Worm (Caenorhabditis elegans) whole organism, young adult: Measurements from ENCODE around the gene mtp-18.
A peak's percentile ranks its signal among the peaks of the same experiment; 100 is the strongest.

Source experiments
- B0019.2 ChIP-seq: fragments of 200-800 bp; sonication (Bioruptor generic); conservative IDR thresholded peaks from 2 replicates; pipeline ENCODE4 v1.3.6; 2022; ENCODE audit warnings: missing genetic modification reagents, missing genetic modification characterization, missing compliant biosample characterization
- C06A6.2 ChIP-seq: fragments of 200-800 bp; sonication (Bioruptor generic); conservative IDR thresholded peaks from 2 replicates; pipeline ENCODE4 v1.3.6; 2022; ENCODE audit warnings: missing genetic modification characterization, missing compliant biosample characterization
- C17E4.6 ChIP-seq: fragments of 200-800 bp; sonication (Bioruptor generic); IDR thresholded peaks from 2 replicates; pipeline ENCODE4 v1.3.6; 2022; ENCODE audit warnings: missing genetic modification reagents, missing genetic modification characterization, missing compliant biosample characterization
- F33H1.4 ChIP-seq: fragments of 200-800 bp; sonication (Bioruptor generic); IDR thresholded peaks from 2 replicates; pipeline ENCODE4 v1.3.6; 2022; ENCODE audit warnings: missing genetic modification reagents, missing genetic modification characterization, missing compliant biosample characterization
- F39B2.1 ChIP-seq: fragments of 200-800 bp; sonication (Bioruptor generic); IDR thresholded peaks from 2 replicates; pipeline ENCODE4 v1.3.6; 2022; ENCODE audit warnings: missing genetic modification reagents, missing genetic modification characterization, missing compliant biosample characterization
- F55B11.4 ChIP-seq: sonication (generic microtip); optimal IDR thresholded peaks from 2 replicates; lab custom pipeline; 2016; ENCODE audit warnings: missing compliant biosample characterization, missing genetic modification characterization, borderline replicate concordance; ENCODE audit not compliant: insufficient read depth
- K12H6.12 ChIP-seq: fragments of 200-800 bp; sonication (Bioruptor generic); optimal IDR thresholded peaks from 2 replicates; lab custom pipeline; 2018; ENCODE audit warnings: mild to moderate bottlenecking, missing genetic modification characterization, missing compliant biosample characterization
- Y56A3A.18 ChIP-seq: fragments of 200-800 bp; sonication (Bioruptor generic); IDR thresholded peaks from 2 replicates; pipeline ENCODE4 v1.3.6; 2022; ENCODE audit warnings: missing genetic modification reagents, missing genetic modification characterization, missing compliant biosample characterization
- ZK185.1 ChIP-seq: sonication (generic microtip); optimal IDR thresholded peaks from 2 replicates; lab custom pipeline; 2016; ENCODE audit warnings: mild to moderate bottlenecking, missing genetic modification characterization, missing compliant biosample characterization; ENCODE audit not compliant: poor library complexity, severe bottlenecking
- ama-1 ChIP-seq, 3 experiments: fragments of 150-350 bp in 1 of 3; sonication (generic microtip) in 2 of 3; optimal IDR thresholded peaks; 2 replicates each; lab custom pipeline; 2014 to 2018; ENCODE audit warnings: missing biosample characterization in 2 of 3, missing genetic modification characterization in 2 of 3, missing genetic modification reagents in 2 of 3
- aptf-2 ChIP-seq: fragments of 200-800 bp; sonication (Bioruptor generic); conservative IDR thresholded peaks from 2 replicates; pipeline ENCODE4 v1.3.6; 2022; ENCODE audit warnings: missing genetic modification reagents, missing genetic modification characterization, missing compliant biosample characterization
- attf-3 ChIP-seq: fragments of 200-800 bp; sonication (Bioruptor generic); conservative IDR thresholded peaks from 2 replicates; pipeline ENCODE4 v1.3.6; 2022; ENCODE audit warnings: missing genetic modification reagents, missing genetic modification characterization, missing compliant biosample characterization
- ccch-3 ChIP-seq: fragments of 200-800 bp; sonication (Bioruptor generic); optimal IDR thresholded peaks from 2 replicates; lab custom pipeline; 2018; ENCODE audit warnings: mild to moderate bottlenecking, missing genetic modification characterization, missing compliant biosample characterization
- cebp-2 ChIP-seq: fragments of 200-800 bp; sonication (Bioruptor generic); IDR thresholded peaks from 2 replicates; pipeline ENCODE4 v1.3.6; 2022; ENCODE audit warnings: missing genetic modification characterization, missing compliant biosample characterization
- ceh-100 ChIP-seq: fragments of 200-800 bp; sonication (Bioruptor generic); IDR thresholded peaks from 2 replicates; pipeline ENCODE4 v1.3.6; 2022; ENCODE audit warnings: missing genetic modification reagents, missing genetic modification characterization, missing compliant biosample characterization
- ceh-79 ChIP-seq: sonication (generic microtip); optimal IDR thresholded peaks from 2 replicates; lab custom pipeline; 2017; ENCODE audit warnings: mild to moderate bottlenecking, missing genetic modification characterization, missing compliant biosample characterization
- die-1 ChIP-seq: sonication (generic microtip); optimal IDR thresholded peaks from 2 replicates; lab custom pipeline; 2016; ENCODE audit warnings: missing genotype, mild to moderate bottlenecking, missing genetic modification characterization, missing compliant biosample characterization
- dox-1 ChIP-seq: fragments of 200-800 bp; sonication (Bioruptor generic); IDR thresholded peaks from 2 replicates; pipeline ENCODE4 v1.3.6; 2022; ENCODE audit warnings: missing genetic modification reagents, missing genetic modification characterization, missing compliant biosample characterization
- egrh-3 ChIP-seq: fragments of 200-800 bp; sonication (Bioruptor generic); IDR thresholded peaks from 2 replicates; pipeline ENCODE4 v1.3.6; 2022; ENCODE audit warnings: missing genetic modification reagents, missing genetic modification characterization, missing compliant biosample characterization
- ekl-4 ChIP-seq: fragments of 200-800 bp; sonication (Bioruptor generic); IDR thresholded peaks from 2 replicates; pipeline ENCODE4 v1.3.6; 2022; ENCODE audit warnings: missing genetic modification reagents, missing genetic modification characterization, missing compliant biosample characterization
- ets-4 ChIP-seq: fragments of 200-800 bp; sonication (Bioruptor generic); optimal IDR thresholded peaks from 2 replicates; lab custom pipeline; 2018; ENCODE audit warnings: mild to moderate bottlenecking, missing genetic modification characterization, missing compliant biosample characterization
- fkh-3 ChIP-seq: sonication (generic microtip); optimal IDR thresholded peaks from 2 replicates; lab custom pipeline; 2016; ENCODE audit warnings: mild to moderate bottlenecking, missing genetic modification characterization, missing compliant biosample characterization
- hlh-12 ChIP-seq: sonication (generic microtip); optimal IDR thresholded peaks from 2 replicates; lab custom pipeline; 2016; ENCODE audit warnings: missing genetic modification characterization, missing compliant biosample characterization
- hsf-1 ChIP-seq: fragments of 200-800 bp; sonication (Bioruptor generic); IDR thresholded peaks from 2 replicates; pipeline ENCODE4 v1.3.6; 2022; ENCODE audit warnings: missing genetic modification reagents, missing genetic modification characterization, missing compliant biosample characterization
- lag-1 ChIP-seq: fragments of 200-800 bp; sonication (Bioruptor generic); IDR thresholded peaks from 2 replicates; pipeline ENCODE4 v1.3.6; 2022; ENCODE audit warnings: missing genetic modification reagents, missing genetic modification characterization, missing compliant biosample characterization
- lin-26 ChIP-seq: fragments of 200-800 bp; sonication (Bioruptor generic); IDR thresholded peaks from 2 replicates; pipeline ENCODE4 v1.3.6; 2022; ENCODE audit warnings: missing genetic modification reagents, missing genetic modification characterization, missing compliant biosample characterization
- lir-1 ChIP-seq: fragments of 200-800 bp; sonication (Bioruptor generic); conservative IDR thresholded peaks from 2 replicates; pipeline ENCODE4 v1.3.6; 2022; ENCODE audit warnings: missing genetic modification reagents, missing genetic modification characterization, missing compliant biosample characterization
- lsl-1 ChIP-seq: fragments of 200-800 bp; sonication (Bioruptor generic); optimal IDR thresholded peaks from 2 replicates; lab custom pipeline; 2018; ENCODE audit warnings: mild to moderate bottlenecking, missing genetic modification characterization, moderate library complexity, missing compliant biosample characterization
- madf-6 ChIP-seq: fragments of 200-800 bp; sonication (Bioruptor generic); IDR thresholded peaks from 2 replicates; pipeline ENCODE4 v1.3.6; 2022; ENCODE audit warnings: missing genetic modification reagents, missing genetic modification characterization, missing compliant biosample characterization
- mcd-1 ChIP-seq: fragments of 200-800 bp; sonication (Bioruptor generic); IDR thresholded peaks from 2 replicates; pipeline ENCODE4 v1.3.6; 2022; ENCODE audit warnings: missing genetic modification reagents, missing genetic modification characterization, missing compliant biosample characterization
- nfya-1 ChIP-seq: sonication (generic microtip); optimal IDR thresholded peaks from 2 replicates; lab custom pipeline; 2017; ENCODE audit warnings: antibody characterized with exemption, missing compliant biosample characterization, missing genetic modification characterization, borderline replicate concordance; ENCODE audit not compliant: insufficient read depth
- nfyb-1 ChIP-seq: fragments of 200-800 bp; sonication (Bioruptor generic); IDR thresholded peaks from 2 replicates; pipeline ENCODE4 v1.3.6; 2022; ENCODE audit warnings: missing genetic modification reagents, missing genetic modification characterization, missing compliant biosample characterization
- nhr-120 ChIP-seq: fragments of 200-800 bp; sonication (Bioruptor generic); IDR thresholded peaks from 2 replicates; pipeline ENCODE4 v1.3.6; 2022; ENCODE audit warnings: missing genetic modification characterization, missing compliant biosample characterization
- nhr-179 ChIP-seq: sonication (generic microtip); optimal IDR thresholded peaks from 2 replicates; lab custom pipeline; 2016; ENCODE audit warnings: mild to moderate bottlenecking, missing genetic modification characterization, missing compliant biosample characterization
- nhr-27 ChIP-seq: fragments of 200-800 bp; sonication (Bioruptor generic); optimal IDR thresholded peaks from 2 replicates; lab custom pipeline; 2018; ENCODE audit warnings: mild to moderate bottlenecking, missing genetic modification characterization, moderate library complexity, missing compliant biosample characterization
- pha-4 ChIP-seq: fragments of 150-350 bp; sonication (generic microtip); optimal IDR thresholded peaks from 2 replicates; lab custom pipeline; 2014; ENCODE audit warnings: missing biosample characterization, missing genetic modification reagents, missing genetic modification characterization
- rec-8 ChIP-seq, 2 experiments: sonication (generic microtip); optimal IDR thresholded peaks; 2 replicates each; lab custom pipeline; 2016; ENCODE audit warnings: mild to moderate bottlenecking in 2 of 2, missing genetic modification characterization in 2 of 2, missing genetic modification reagents in 2 of 2, missing genotype in 2 of 2, missing biosample characterization in 1 of 2, missing compliant biosample characterization in 1 of 2, moderate library complexity in 1 of 2
- rpc-1 ChIP-seq, 2 experiments: fragments of 150-350 bp in 1 of 2; sonication (generic microtip) in 1 of 2; optimal IDR thresholded peaks; 2 replicates each; lab custom pipeline; 2014 to 2018; ENCODE audit warnings: missing biosample characterization in 1 of 2, missing genetic modification characterization in 1 of 2, missing genetic modification reagents in 1 of 2, missing genotype in 1 of 2
- sea-2 ChIP-seq: fragments of 200-800 bp; sonication (Bioruptor generic); IDR thresholded peaks from 2 replicates; pipeline ENCODE4 v1.3.6; 2022; ENCODE audit warnings: missing genetic modification characterization, missing compliant biosample characterization
- snpc-4 ChIP-seq, 5 experiments: fragments of 150-350 bp in 1 of 5; sonication (generic microtip) in 4 of 5; optimal IDR thresholded peaks; 2 replicates each; lab custom pipeline; 2014 to 2018; ENCODE audit warnings: missing genetic modification characterization in 5 of 5, missing biosample characterization in 3 of 5, antibody characterized with exemption in 2 of 5, mild to moderate bottlenecking in 2 of 5, missing compliant biosample characterization in 2 of 5, missing genotype in 2 of 5, moderate library complexity in 2 of 5, missing genetic modification reagents in 1 of 5
- somi-1 ChIP-seq: fragments of 200-800 bp; sonication (Bioruptor generic); optimal IDR thresholded peaks from 2 replicates; lab custom pipeline; 2018; ENCODE audit warnings: mild to moderate bottlenecking, missing genetic modification characterization, missing compliant biosample characterization
- tlf-1 ChIP-seq: fragments of 200-800 bp; sonication (Bioruptor generic); optimal IDR thresholded peaks from 2 replicates; lab custom pipeline; 2018; ENCODE audit warnings: mild to moderate bottlenecking, missing genetic modification characterization, missing compliant biosample characterization
- zfh-2 ChIP-seq: fragments of 200-800 bp; sonication (Bioruptor generic); conservative IDR thresholded peaks from 2 replicates; pipeline ENCODE4 v1.3.6; 2022; ENCODE audit warnings: missing genetic modification reagents, missing genetic modification characterization, missing compliant biosample characterization
- ztf-25 ChIP-seq: fragments of 200-800 bp; sonication (Bioruptor generic); IDR thresholded peaks from 2 replicates; pipeline ENCODE4 v1.3.6; 2022; ENCODE audit warnings: missing genetic modification reagents, missing genetic modification characterization, missing compliant biosample characterization
- ztf-26 ChIP-seq: sonication (generic microtip); optimal IDR thresholded peaks from 2 replicates; lab custom pipeline; 2017; ENCODE audit warnings: missing genetic modification characterization, missing compliant biosample characterization
- ztf-3 ChIP-seq: fragments of 200-800 bp; sonication (Bioruptor generic); optimal IDR thresholded peaks from 2 replicates; lab custom pipeline; 2018; ENCODE audit warnings: mild to moderate bottlenecking, missing genetic modification characterization, missing compliant biosample characterization

mtp-18 gene

ce11 chrX:6207687-6208088 lies 1.5 kb upstream of the mtp-18 start, which contains the start of gene T13C5.6 (continued):
- peak; percentile 55; the same call in 1 of the 2 replicates for TF ChIP-seq madf-6 (GFP tag; lab: Robert Waterston, UW)
- peak; percentile 67 for TF ChIP-seq ceh-79 (tag; lab: Kevin White, UChicago)
- TF ChIP-seq rpc-1 (optimal IDR thresholded peaks at IDR 0.05; lab: Kevin White, UChicago) = peak; percentile 91
- TF ChIP-seq rpc-1 (tag; optimal IDR thresholded peaks at IDR 0.05; lab: Kevin White, UChicago) = peak; percentile 70
- peak; percentile 26; the same call in 1 of the 2 replicates for TF ChIP-seq C17E4.6 (GFP tag; lab: Robert Waterston, UW)
- no peak for TF ChIP-seq sea-2
- TF ChIP-seq ccch-3 (GFP tag; lab: Kevin White, UChicago) = peak; percentile 63
- peak; percentile 76 for TF ChIP-seq fkh-3 (tag; lab: Kevin White, UChicago)
- TF ChIP-seq F33H1.4 (GFP tag; lab: Robert Waterston, UW) = peak; percentile 21; the same call in 1 of the 2 replicates
- TF ChIP-seq zfh-2 (GFP tag; lab: Robert Waterston, UW) = peak; percentile 89
- peak; percentile 33 for TF ChIP-seq ztf-3
- TF ChIP-seq somi-1 (GFP tag; lab: Kevin White, UChicago) = peak; percentile 90
- no peak for TF ChIP-seq F39B2.1
- peak; percentile 72; the same call in 1 of the 2 replicates for TF ChIP-seq nhr-120 (GFP tag; lab: Robert Waterston, UW)
- TF ChIP-seq B0019.2 (GFP tag; lab: Robert Waterston, UW) = no peak
- peak; percentile 91 for TF ChIP-seq nhr-27 (tag; lab: Kevin White, UChicago)
- peak; percentile 78 for TF ChIP-seq lin-26
- TF ChIP-seq ztf-26 (tag; lab: Kevin White, UChicago) = peak; percentile 80
- TF ChIP-seq tlf-1 (GFP tag; lab: Kevin White, UChicago) = peak; percentile 72
- TF ChIP-seq Y56A3A.18 (GFP tag; lab: Robert Waterston, UW) = peak; percentile 91
- peak; percentile 22 for TF ChIP-seq lsl-1 (GFP tag; lab: Kevin White, UChicago)
- TF ChIP-seq ZK185.1 = peak; percentile 97
- TF ChIP-seq lag-1 (GFP tag; lab: Robert Waterston, UW) = no peak
- TF ChIP-seq ceh-100 (GFP tag; lab: Robert Waterston, UW) = peak; percentile 48; the same call in 1 of the 2 replicates
- TF ChIP-seq ztf-25 (GFP tag; lab: Robert Waterston, UW) = peak; percentile 87
- TF ChIP-seq attf-3 (GFP tag; lab: Robert Waterston, UW) = no peak; the same call in 1 of the 2 replicates
- peak; percentile 93 for TF ChIP-seq nfyb-1 (GFP tag; lab: Robert Waterston, UW)
- TF ChIP-seq C06A6.2 = peak; percentile 75; the same call in 1 of the 2 replicates
- peak; percentile 83 for TF ChIP-seq aptf-2 (GFP tag; lab: Robert Waterston, UW)
- peak; percentile 95 for TF ChIP-seq K12H6.12 (tag; lab: Kevin White, UChicago)
- TF ChIP-seq egrh-3 (GFP tag; lab: Robert Waterston, UW) = peak; percentile 53
- no peak for TF ChIP-seq ama-1 (optimal IDR thresholded peaks at IDR 0.05; lab: Kevin White, UChicago)
- peak in 1 of 2 experiments; percentile 85 for TF ChIP-seq ama-1 (GFP tag; optimal IDR thresholded peaks at IDR 0.05; lab: Kevin White, UChicago)
- TF ChIP-seq cebp-2 = peak; percentile 93
- no peak for TF ChIP-seq pha-4 (tag; lab: Kevin White, UChicago)
- peak; percentile 93 for TF ChIP-seq dox-1 (GFP tag; lab: Robert Waterston, UW)
- peak; percentile 74 for TF ChIP-seq mcd-1 (GFP tag; lab: Robert Waterston, UW)
- peak; percentile 20 for TF ChIP-seq hlh-12 (tag; lab: Kevin White, UChicago)
- TF ChIP-seq snpc-4 (GFP tag; optimal IDR thresholded peaks at IDR 0.05; lab: Kevin White, UChicago) = no peak
- peak in 2 of 4 experiments; percentile 71 to 81 for TF ChIP-seq snpc-4 (tag; optimal IDR thresholded peaks at IDR 0.05; lab: Kevin White, UChicago)
- no peak for TF ChIP-seq F55B11.4 (tag; lab: Kevin White, UChicago)
- peak; percentile 78 to 93 for TF ChIP-seq rec-8 (tag; optimal IDR thresholded peaks at IDR 0.05; lab: Kevin White, UChicago)
- peak; percentile 88 for TF ChIP-seq die-1 (tag; lab: Kevin White, UChicago)
- peak; percentile 90 for TF ChIP-seq ets-4
- peak; percentile 87 for TF ChIP-seq ekl-4
- 0 out of 2 replicates have a peak, but pooled peaks have one; percentile 22 for TF ChIP-seq hsf-1
- no peak for TF ChIP-seq nfya-1 (tag; lab: Kevin White, UChicago)
- peak; percentile 81 for TF ChIP-seq lir-1
- TF ChIP-seq nhr-179 = peak; percentile 79
